Worm (Caenorhabditis elegans) whole organism, late embryonic: ENCODE measurements around the gene F25H9.2.
"Not testable (repeated sequence)": the region's sequence is repeated elsewhere in the genome, so short reads cannot be mapped to it uniquely, and the experiment has no call there.

Experiments used
- C38D4.7 ChIP-seq: fragments of 200-800 bp; sonication (Bioruptor generic); optimal IDR thresholded peaks from 2 replicates; lab custom pipeline; 2018; ENCODE audit warnings: mild to moderate bottlenecking, missing genetic modification characterization, moderate library complexity, missing compliant biosample characterization
- K09A11.1 ChIP-seq: sonication (generic microtip); optimal IDR thresholded peaks from 2 replicates; lab custom pipeline; 2017; ENCODE audit warnings: antibody characterized with exemption, mild to moderate bottlenecking, missing genetic modification characterization, missing compliant biosample characterization; ENCODE audit not compliant: insufficient read depth
- Y22D7AL.16 ChIP-seq: sonication (generic microtip); optimal IDR thresholded peaks from 2 replicates; lab custom pipeline; 2016; ENCODE audit warnings: missing genetic modification characterization, missing compliant biosample characterization
- ahr-1 ChIP-seq: sonication (generic microtip); optimal IDR thresholded peaks from 2 replicates; lab custom pipeline; 2016; ENCODE audit warnings: missing genetic modification characterization, missing compliant biosample characterization
- ama-1 ChIP-seq: fragments of 150-350 bp; optimal IDR thresholded peaks from 2 replicates; lab custom pipeline; 2014
- ceh-2 ChIP-seq: sonication (generic microtip); optimal IDR thresholded peaks from 2 replicates; lab custom pipeline; 2016; ENCODE audit warnings: missing genotype, missing genetic modification characterization, missing compliant biosample characterization
- ceh-22 ChIP-seq: sonication (generic microtip); optimal IDR thresholded peaks from 2 replicates; lab custom pipeline; 2017; ENCODE audit warnings: missing biosample characterization, missing genetic modification characterization
- ceh-30 ChIP-seq: fragments of 150-350 bp; optimal IDR thresholded peaks from 2 replicates; lab custom pipeline; 2014; ENCODE audit warnings: missing biosample characterization, missing genetic modification characterization
- ceh-31 ChIP-seq: sonication (generic microtip); optimal IDR thresholded peaks from 2 replicates; lab custom pipeline; 2016; ENCODE audit warnings: missing genetic modification characterization, missing compliant biosample characterization
- ceh-45 ChIP-seq: fragments of 200-800 bp; sonication (Bioruptor generic); IDR thresholded peaks from 2 replicates; pipeline ENCODE4 v1.3.6; 2022; ENCODE audit warnings: missing genetic modification reagents, missing genetic modification characterization, missing compliant biosample characterization
- ceh-6 ChIP-seq: fragments of 200-800 bp; sonication (Bioruptor generic); optimal IDR thresholded peaks from 2 replicates; lab custom pipeline; 2018; ENCODE audit warnings: mild to moderate bottlenecking, missing genetic modification characterization, missing compliant biosample characterization
- ceh-9 ChIP-seq: sonication (generic microtip); optimal IDR thresholded peaks from 2 replicates; lab custom pipeline; 2016; ENCODE audit warnings: mild to moderate bottlenecking, missing genetic modification characterization, inconsistent platforms, missing compliant biosample characterization
- dve-1 ChIP-seq: sonication (generic microtip); optimal IDR thresholded peaks from 2 replicates; lab custom pipeline; 2017; ENCODE audit warnings: antibody characterized with exemption, mild to moderate bottlenecking, missing genetic modification characterization, missing compliant biosample characterization
- eyg-1 ChIP-seq: sonication (generic microtip); optimal IDR thresholded peaks from 2 replicates; lab custom pipeline; 2016; ENCODE audit warnings: missing genotype, missing genetic modification characterization, missing compliant biosample characterization
- fax-1 ChIP-seq: sonication (generic microtip); optimal IDR thresholded peaks from 2 replicates; lab custom pipeline; 2016; ENCODE audit warnings: missing genotype, missing genetic modification characterization, missing compliant biosample characterization
- fkh-6 ChIP-seq: sonication (generic microtip); optimal IDR thresholded peaks from 2 replicates; lab custom pipeline; 2016; ENCODE audit warnings: missing genetic modification characterization, missing compliant biosample characterization
- hlh-13 ChIP-seq: fragments of 200-800 bp; sonication (Bioruptor generic); optimal IDR thresholded peaks from 2 replicates; lab custom pipeline; 2018; ENCODE audit warnings: mild to moderate bottlenecking, missing genetic modification characterization, missing compliant biosample characterization
- hlh-15 ChIP-seq: sonication (generic microtip); optimal IDR thresholded peaks from 2 replicates; lab custom pipeline; 2016; ENCODE audit warnings: missing genetic modification characterization, missing compliant biosample characterization
- hlh-8 ChIP-seq: sonication (generic microtip); optimal IDR thresholded peaks from 2 replicates; lab custom pipeline; 2016; ENCODE audit warnings: missing genotype, missing genetic modification characterization, missing compliant biosample characterization
- lim-6 ChIP-seq: sonication (generic microtip); optimal IDR thresholded peaks from 2 replicates; lab custom pipeline; 2016; ENCODE audit warnings: missing genetic modification characterization, missing compliant biosample characterization
- lin-11 ChIP-seq: fragments of 200-800 bp; sonication (Bioruptor generic); optimal IDR thresholded peaks from 2 replicates; lab custom pipeline; 2018; ENCODE audit warnings: mild to moderate bottlenecking, missing genetic modification characterization, missing compliant biosample characterization
- madf-2 ChIP-seq: sonication (generic microtip); optimal IDR thresholded peaks from 2 replicates; lab custom pipeline; 2017; ENCODE audit warnings: missing genetic modification characterization, missing compliant biosample characterization
- nfya-1 ChIP-seq: sonication (generic microtip); optimal IDR thresholded peaks from 2 replicates; lab custom pipeline; 2017; ENCODE audit warnings: missing genetic modification characterization, mild to moderate bottlenecking, missing compliant biosample characterization, antibody characterized with exemption, moderate library complexity
- nhr-11 ChIP-seq: fragments of 150-350 bp; optimal IDR thresholded peaks from 2 replicates; lab custom pipeline; 2014; ENCODE audit warnings: missing biosample characterization, missing genetic modification characterization
- odd-2 ChIP-seq: sonication (generic microtip); optimal IDR thresholded peaks from 2 replicates; lab custom pipeline; 2017; ENCODE audit warnings: antibody characterized with exemption, mild to moderate bottlenecking, missing genetic modification characterization, missing compliant biosample characterization
- pax-1 ChIP-seq: fragments of 150-350 bp; optimal IDR thresholded peaks from 2 replicates; lab custom pipeline; 2014; ENCODE audit warnings: missing biosample characterization, missing genetic modification characterization
- pha-2 ChIP-seq: sonication (generic microtip); optimal IDR thresholded peaks from 2 replicates; lab custom pipeline; 2017; ENCODE audit warnings: mild to moderate bottlenecking, missing genetic modification characterization, missing compliant biosample characterization
- pha-4 ChIP-seq: fragments of 150-350 bp; optimal IDR thresholded peaks from 2 replicates; lab custom pipeline; 2018; ENCODE audit warnings: missing biosample characterization, missing genetic modification reagents, missing genetic modification characterization
- pqm-1 ChIP-seq: sonication (generic microtip); optimal IDR thresholded peaks from 2 replicates; lab custom pipeline; 2016; ENCODE audit warnings: missing genetic modification characterization, missing compliant biosample characterization
- pros-1 ChIP-seq: fragments of 150-350 bp; optimal IDR thresholded peaks from 2 replicates; lab custom pipeline; 2014; ENCODE audit warnings: missing biosample characterization, missing genetic modification reagents, missing genetic modification characterization
- sox-2 ChIP-seq: fragments of 200-800 bp; sonication (Bioruptor generic); IDR thresholded peaks from 2 replicates; pipeline ENCODE4 v1.3.6; 2022; ENCODE audit warnings: missing genetic modification reagents, missing genetic modification characterization, missing compliant biosample characterization
- tbx-7 ChIP-seq: sonication (generic microtip); optimal IDR thresholded peaks from 2 replicates; lab custom pipeline; 2016; ENCODE audit warnings: missing genotype, missing genetic modification characterization, missing compliant biosample characterization
- unc-3 ChIP-seq, 2 experiments: fragments of 200-800 bp in 1 of 2; sonication (Bioruptor generic) in 1 of 2; sonication (generic microtip) in 1 of 2; conservative IDR thresholded peaks in 1 of 2; optimal IDR thresholded peaks in 1 of 2; 2 replicates each; pipeline versions ENCODE4 v1.3.6 to Lab custom; 2016 to 2022; ENCODE audit warnings: missing compliant biosample characterization in 2 of 2, missing genetic modification characterization in 2 of 2, missing genetic modification reagents in 1 of 2
- unc-42 ChIP-seq: sonication (generic microtip); optimal IDR thresholded peaks from 2 replicates; lab custom pipeline; 2016; ENCODE audit warnings: missing genotype, missing genetic modification characterization, missing compliant biosample characterization
- unc-55 ChIP-seq: sonication (generic microtip); optimal IDR thresholded peaks from 2 replicates; lab custom pipeline; 2017; ENCODE audit warnings: missing biosample characterization, missing genetic modification reagents, missing genetic modification characterization
- unc-86 ChIP-seq: sonication (generic microtip); optimal IDR thresholded peaks from 2 replicates; lab custom pipeline; 2016; ENCODE audit warnings: missing genetic modification characterization, missing compliant biosample characterization
- ztf-16 ChIP-seq: sonication (generic microtip); optimal IDR thresholded peaks from 2 replicates; lab custom pipeline; 2017; ENCODE audit warnings: missing genetic modification characterization, missing compliant biosample characterization

The F25H9.2 gene

DNA sequence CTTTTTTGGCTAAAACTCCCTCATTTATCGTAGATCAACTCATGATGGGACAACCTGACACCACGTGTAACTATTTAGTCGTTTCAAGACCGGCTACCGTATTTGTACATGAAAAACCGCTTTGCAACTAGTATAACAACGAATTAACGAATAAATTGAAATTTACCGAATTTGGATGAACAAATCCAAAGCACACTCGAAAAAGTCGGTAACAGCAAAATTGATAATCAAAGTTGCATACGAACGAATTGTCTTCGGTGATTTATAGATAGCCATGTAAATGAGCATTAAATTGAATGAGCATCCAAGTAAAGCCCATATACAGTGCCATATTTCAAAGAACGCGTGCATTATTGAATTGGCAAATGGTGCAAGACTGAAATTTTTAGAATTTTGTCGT lies 25.5 kb upstream of the F25H9.2 start, which contains the start of gene srd-17:
TSS of gene srd-17 (minus strand) at position 351 of the 400 bp plus-strand sequence.
- TF ChIP-seq ceh-30 (tag; lab: Kevin White, UChicago) (no peak), K09A11.1 (no peak), ama-1 (lab: Kevin White, UChicago) (no peak), hlh-8 (no peak), odd-2 (tag; lab: Kevin White, UChicago) (no peak)

DNA sequence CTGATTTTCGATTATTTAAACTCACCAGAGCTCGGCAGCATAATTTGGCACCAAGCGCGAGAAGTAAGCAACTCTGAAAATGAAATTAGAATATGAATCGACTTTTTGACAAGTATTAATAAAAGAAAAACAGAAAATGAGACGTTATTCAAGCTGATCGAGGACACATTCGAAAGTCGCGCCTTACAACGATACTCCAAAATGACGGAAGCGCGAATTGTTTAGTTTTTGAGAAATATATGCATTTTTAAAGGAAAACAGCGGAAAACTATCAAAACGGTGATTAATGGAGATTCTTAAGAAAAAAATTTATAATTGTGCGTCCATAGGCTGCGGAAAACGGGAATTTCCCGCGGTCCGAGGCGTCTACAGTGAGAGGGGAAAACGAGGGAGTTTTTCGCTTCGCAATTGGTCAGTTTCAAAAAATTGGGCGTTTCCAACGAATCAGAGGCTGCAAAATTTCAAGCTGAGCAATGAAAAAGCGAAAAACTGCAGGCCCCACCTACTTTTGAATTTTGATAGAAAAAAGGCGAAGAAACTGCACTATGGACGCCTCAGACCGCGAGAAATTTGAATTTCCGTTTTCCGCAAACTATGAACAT lies 20.3 kb upstream of the F25H9.2 start, which contains the start of gene mes-4:
TSS of gene mes-4 (minus strand) at position 73 of the 602 bp plus-strand sequence.
- peak; percentile 85 for TF ChIP-seq nfya-1
- TF ChIP-seq unc-86, result no peak

DNA sequence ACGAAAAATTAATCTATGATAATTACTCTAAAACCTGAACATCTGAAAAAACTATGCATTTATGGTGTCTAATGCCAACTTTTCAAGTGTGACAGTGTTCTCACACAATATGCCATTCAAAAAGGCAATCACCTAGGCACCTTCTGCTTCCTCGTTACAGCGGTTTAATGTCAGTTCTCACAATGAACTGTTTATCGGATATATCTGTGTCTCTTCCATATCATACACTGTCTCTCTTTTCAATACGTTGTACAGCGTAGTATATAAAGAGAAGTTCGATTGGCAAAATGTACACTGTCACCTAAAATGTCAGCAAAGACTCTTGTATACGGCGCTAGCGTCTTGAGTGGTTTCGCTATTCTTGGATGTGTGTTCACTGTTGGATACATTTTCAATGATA lies 16.2 kb upstream of the F25H9.2 start, which contains the start of gene col-162:
TSS of gene col-162 (plus strand) at position 301 of the 400 bp plus-strand sequence.
- TF ChIP-seq nhr-11 (tag; lab: Kevin White, UChicago), result no peak
- no peak for TF ChIP-seq ceh-31 (tag; lab: Kevin White, UChicago)
- no peak for TF ChIP-seq madf-2 (tag; lab: Kevin White, UChicago)
- no peak for TF ChIP-seq ceh-9
- no peak for TF ChIP-seq pax-1 (tag; lab: Kevin White, UChicago)

ce11 chrV:13442819-13443218 lies 15.1 kb upstream of the F25H9.2 start:
- no peak for TF ChIP-seq sox-2 (GFP tag; lab: Robert Waterston, UW)
- TF ChIP-seq lin-11, result no peak
- no peak for TF ChIP-seq hlh-8
- no peak for TF ChIP-seq tbx-7 (tag; lab: Kevin White, UChicago)
- no peak for TF ChIP-seq ceh-9
- TF ChIP-seq hlh-15 (tag; lab: Kevin White, UChicago), result no peak
- TF ChIP-seq madf-2 (tag; lab: Kevin White, UChicago), result no peak
- TF ChIP-seq lim-6 (tag; lab: Kevin White, UChicago), result no peak
- TF ChIP-seq unc-42 (tag; lab: Kevin White, UChicago), result no peak
- TF ChIP-seq unc-86, result no peak
- no peak for TF ChIP-seq ceh-45 (GFP tag; lab: Robert Waterston, UW)
- TF ChIP-seq ahr-1, result no peak
- no peak for TF ChIP-seq ama-1 (lab: Kevin White, UChicago)
- no peak for TF ChIP-seq unc-3 (GFP tag; conservative IDR thresholded peaks at IDR 0.05; lab: Robert Waterston, UW)
- no peak for TF ChIP-seq unc-3 (tag; optimal IDR thresholded peaks at IDR 0.05; lab: Kevin White, UChicago)
- no peak for TF ChIP-seq hlh-13
- TF ChIP-seq ceh-6, result no peak
- TF ChIP-seq ceh-2 (tag; lab: Kevin White, UChicago), result no peak
- no peak for TF ChIP-seq K09A11.1
- no peak for TF ChIP-seq pqm-1 (tag; lab: Kevin White, UChicago)

- not testable (repeated sequence) for TF ChIP-seq ceh-30, eyg-1, fkh-6 (tag; lab: Kevin White, UChicago)
- TF ChIP-seq, all 69 proteins: peak for 0; not testable (repeated sequence) for 69
Measured at ce11 chrV:13443535-13443934, 14.3 kb upstream of the F25H9.2 start, which contains the start of gene Y2H9A.6. Y2H9A.6 (plus strand) TSS chrV:13443835.

- TF ChIP-seq sox-2 (GFP tag; lab: Robert Waterston, UW) (no peak), fkh-6 (tag; lab: Kevin White, UChicago) (no peak), pha-4 (tag; lab: Kevin White, UChicago) (no peak), unc-42 (tag; lab: Kevin White, UChicago) (no peak), ceh-22 (tag; lab: Kevin White, UChicago) (no peak), lim-6 (tag; lab: Kevin White, UChicago) (no peak), ama-1 (lab: Kevin White, UChicago) (no peak), ztf-16 (tag; lab: Kevin White, UChicago) (no peak), Y22D7AL.16 (tag; lab: Kevin White, UChicago) (no peak), unc-55 (GFP tag; lab: Kevin White, UChicago) (no peak), C38D4.7 (no peak), pros-1 (no peak), dve-1 (no peak), pha-2 (no peak), fax-1 (tag; lab: Kevin White, UChicago) (no peak), unc-86 (no peak)
Measured at ce11 chrV:13445229-13445949, 12.5 kb upstream of the F25H9.2 start, which contains the start of gene Y2H9A.4. Y2H9A.4 (plus strand) TSS chrV:13445899.
